Worm (Caenorhabditis elegans) whole organism, young adult: ENCODE measurements around the gene R11E3.2.

ENCODE experiments used
- C06A6.2 ChIP-seq: fragments of 200-800 bp; sonication (Bioruptor generic); conservative IDR thresholded peaks from 2 replicates; pipeline ENCODE4 v1.3.6; 2022; ENCODE audit warnings: missing genetic modification characterization, missing compliant biosample characterization
- C17E4.6 ChIP-seq: fragments of 200-800 bp; sonication (Bioruptor generic); IDR thresholded peaks from 2 replicates; pipeline ENCODE4 v1.3.6; 2022; ENCODE audit warnings: missing genetic modification reagents, missing genetic modification characterization, missing compliant biosample characterization
- F23B12.7 ChIP-seq: sonication (generic microtip); optimal IDR thresholded peaks from 2 replicates; lab custom pipeline; 2017; ENCODE audit warnings: missing genetic modification characterization, mild to moderate bottlenecking, missing compliant biosample characterization, antibody characterized with exemption, moderate library complexity; ENCODE audit not compliant: insufficient read depth
- F33H1.4 ChIP-seq: fragments of 200-800 bp; sonication (Bioruptor generic); IDR thresholded peaks from 2 replicates; pipeline ENCODE4 v1.3.6; 2022; ENCODE audit warnings: missing genetic modification reagents, missing genetic modification characterization, missing compliant biosample characterization
- F49E8.2 ChIP-seq: sonication (generic microtip); optimal IDR thresholded peaks from 3 replicates; lab custom pipeline; 2017; ENCODE audit warnings: missing genetic modification characterization, mild to moderate bottlenecking, missing compliant biosample characterization, antibody characterized with exemption, moderate library complexity; ENCODE audit not compliant: insufficient read depth
- F55B11.4 ChIP-seq: sonication (generic microtip); optimal IDR thresholded peaks from 2 replicates; lab custom pipeline; 2016; ENCODE audit warnings: missing compliant biosample characterization, missing genetic modification characterization, borderline replicate concordance; ENCODE audit not compliant: insufficient read depth
- T26A5.8 ChIP-seq: sonication (generic microtip); optimal IDR thresholded peaks from 2 replicates; lab custom pipeline; 2016; ENCODE audit warnings: missing genetic modification characterization, missing compliant biosample characterization
- Y53F4B.3 ChIP-seq: fragments of 200-800 bp; sonication (Bioruptor generic); IDR thresholded peaks from 2 replicates; pipeline ENCODE4 v1.3.6; 2022; ENCODE audit warnings: missing genetic modification reagents, missing genetic modification characterization, missing compliant biosample characterization
- Y56A3A.18 ChIP-seq: fragments of 200-800 bp; sonication (Bioruptor generic); IDR thresholded peaks from 2 replicates; pipeline ENCODE4 v1.3.6; 2022; ENCODE audit warnings: missing genetic modification reagents, missing genetic modification characterization, missing compliant biosample characterization
- Y79H2A.3 ChIP-seq: fragments of 200-800 bp; sonication (Bioruptor generic); conservative IDR thresholded peaks from 2 replicates; pipeline ENCODE4 v1.3.6; 2022; ENCODE audit warnings: missing genetic modification reagents, missing genetic modification characterization, missing compliant biosample characterization
- Y95B8A.8 ChIP-seq: fragments of 200-800 bp; sonication (Bioruptor generic); IDR thresholded peaks from 2 replicates; pipeline ENCODE4 v1.3.6; 2022; ENCODE audit warnings: missing genetic modification reagents, missing genetic modification characterization, missing compliant biosample characterization
- ZK185.1 ChIP-seq: sonication (generic microtip); optimal IDR thresholded peaks from 2 replicates; lab custom pipeline; 2016; ENCODE audit warnings: mild to moderate bottlenecking, missing genetic modification characterization, missing compliant biosample characterization; ENCODE audit not compliant: poor library complexity, severe bottlenecking
- akir-1 ChIP-seq: fragments of 200-800 bp; sonication (Bioruptor generic); optimal IDR thresholded peaks from 2 replicates; lab custom pipeline; 2018; ENCODE audit warnings: mild to moderate bottlenecking, missing genetic modification characterization, moderate library complexity, missing compliant biosample characterization
- aptf-2 ChIP-seq: fragments of 200-800 bp; sonication (Bioruptor generic); conservative IDR thresholded peaks from 2 replicates; pipeline ENCODE4 v1.3.6; 2022; ENCODE audit warnings: missing genetic modification reagents, missing genetic modification characterization, missing compliant biosample characterization
- attf-3 ChIP-seq: fragments of 200-800 bp; sonication (Bioruptor generic); conservative IDR thresholded peaks from 2 replicates; pipeline ENCODE4 v1.3.6; 2022; ENCODE audit warnings: missing genetic modification reagents, missing genetic modification characterization, missing compliant biosample characterization
- bed-1 ChIP-seq: fragments of 200-800 bp; sonication (Bioruptor generic); IDR thresholded peaks from 2 replicates; pipeline ENCODE4 v1.3.6; 2022; ENCODE audit warnings: missing genetic modification reagents, missing genetic modification characterization, missing compliant biosample characterization
- bed-2 ChIP-seq: fragments of 200-800 bp; sonication (Bioruptor generic); IDR thresholded peaks from 2 replicates; pipeline ENCODE4 v1.3.6; 2022; ENCODE audit warnings: missing genetic modification reagents, missing genetic modification characterization, missing compliant biosample characterization
- cebp-1 ChIP-seq, 2 experiments: fragments of 200-800 bp in 1 of 2; sonication (Bioruptor generic) in 1 of 2; sonication (generic microtip) in 1 of 2; IDR thresholded peaks in 1 of 2; optimal IDR thresholded peaks in 1 of 2; 2 replicates each; pipeline versions ENCODE4 v1.3.6 to Lab custom; 2017 to 2022; ENCODE audit warnings: missing compliant biosample characterization in 2 of 2, missing genetic modification characterization in 2 of 2, mild to moderate bottlenecking in 1 of 2, missing genetic modification reagents in 1 of 2, moderate library complexity in 1 of 2
- cebp-2 ChIP-seq: fragments of 200-800 bp; sonication (Bioruptor generic); IDR thresholded peaks from 2 replicates; pipeline ENCODE4 v1.3.6; 2022; ENCODE audit warnings: missing genetic modification characterization, missing compliant biosample characterization
- ceh-100 ChIP-seq: fragments of 200-800 bp; sonication (Bioruptor generic); IDR thresholded peaks from 2 replicates; pipeline ENCODE4 v1.3.6; 2022; ENCODE audit warnings: missing genetic modification reagents, missing genetic modification characterization, missing compliant biosample characterization
- ceh-58 ChIP-seq: fragments of 200-800 bp; sonication (Bioruptor generic); IDR thresholded peaks from 2 replicates; pipeline ENCODE4 v1.3.6; 2022; ENCODE audit warnings: missing genetic modification characterization, missing compliant biosample characterization
- ceh-79 ChIP-seq: sonication (generic microtip); optimal IDR thresholded peaks from 2 replicates; lab custom pipeline; 2017; ENCODE audit warnings: mild to moderate bottlenecking, missing genetic modification characterization, missing compliant biosample characterization
- efl-1 ChIP-seq: fragments of 150-350 bp; optimal IDR thresholded peaks from 2 replicates; lab custom pipeline; 2014; ENCODE audit warnings: missing biosample characterization, missing genetic modification reagents, missing genetic modification characterization
- ets-4 ChIP-seq: fragments of 200-800 bp; sonication (Bioruptor generic); optimal IDR thresholded peaks from 2 replicates; lab custom pipeline; 2018; ENCODE audit warnings: mild to moderate bottlenecking, missing genetic modification characterization, missing compliant biosample characterization
- gei-17 ChIP-seq: fragments of 200-800 bp; sonication (Bioruptor generic); optimal IDR thresholded peaks from 2 replicates; lab custom pipeline; 2018; ENCODE audit warnings: mild to moderate bottlenecking, missing genetic modification characterization, missing compliant biosample characterization
- him-1 ChIP-seq: sonication (generic microtip); optimal IDR thresholded peaks from 2 replicates; lab custom pipeline; 2016; ENCODE audit warnings: missing genotype, missing genetic modification reagents, missing genetic modification characterization, missing compliant biosample characterization
- hlh-26 ChIP-seq: fragments of 200-800 bp; sonication (Bioruptor generic); conservative IDR thresholded peaks from 2 replicates; pipeline ENCODE4 v1.3.6; 2022; ENCODE audit warnings: missing genetic modification reagents, missing genetic modification characterization, missing compliant biosample characterization
- let-607 ChIP-seq, 2 experiments: fragments of 200-800 bp in 1 of 2; sonication (Bioruptor generic) in 1 of 2; sonication (generic microtip) in 1 of 2; optimal IDR thresholded peaks; 2 replicates each; lab custom pipeline; 2016 to 2018; ENCODE audit warnings: mild to moderate bottlenecking in 2 of 2, missing compliant biosample characterization in 2 of 2, missing genetic modification characterization in 2 of 2, moderate library complexity in 2 of 2, missing genotype in 1 of 2
- madf-10 ChIP-seq: sonication (generic microtip); optimal IDR thresholded peaks from 2 replicates; lab custom pipeline; 2016; ENCODE audit warnings: mild to moderate bottlenecking, missing genetic modification characterization, missing compliant biosample characterization
- madf-6 ChIP-seq: fragments of 200-800 bp; sonication (Bioruptor generic); IDR thresholded peaks from 2 replicates; pipeline ENCODE4 v1.3.6; 2022; ENCODE audit warnings: missing genetic modification reagents, missing genetic modification characterization, missing compliant biosample characterization
- madf-8 ChIP-seq: fragments of 200-800 bp; sonication (Bioruptor generic); conservative IDR thresholded peaks from 2 replicates; pipeline ENCODE4 v1.3.6; 2022; ENCODE audit warnings: missing genetic modification reagents, missing genetic modification characterization, missing compliant biosample characterization
- mcd-1 ChIP-seq: fragments of 200-800 bp; sonication (Bioruptor generic); IDR thresholded peaks from 2 replicates; pipeline ENCODE4 v1.3.6; 2022; ENCODE audit warnings: missing genetic modification reagents, missing genetic modification characterization, missing compliant biosample characterization
- mxl-1 ChIP-seq: sonication (generic microtip); optimal IDR thresholded peaks from 2 replicates; lab custom pipeline; 2016; ENCODE audit warnings: missing genetic modification characterization, missing compliant biosample characterization
- nhr-80 ChIP-seq: sonication (generic microtip); optimal IDR thresholded peaks from 2 replicates; lab custom pipeline; 2016; ENCODE audit warnings: missing genetic modification characterization, missing compliant biosample characterization
- pbrm-1 ChIP-seq: fragments of 200-800 bp; sonication (Bioruptor generic); IDR thresholded peaks from 2 replicates; pipeline ENCODE4 v1.3.6; 2022; ENCODE audit warnings: missing genetic modification reagents, missing genetic modification characterization, missing compliant biosample characterization
- pha-4 ChIP-seq: fragments of 150-350 bp; sonication (generic microtip); optimal IDR thresholded peaks from 2 replicates; lab custom pipeline; 2014; ENCODE audit warnings: missing biosample characterization, missing genetic modification reagents, missing genetic modification characterization
- rcor-1 ChIP-seq: fragments of 200-800 bp; sonication (Bioruptor generic); IDR thresholded peaks from 2 replicates; pipeline ENCODE4 v1.3.6; 2022; ENCODE audit warnings: missing genetic modification reagents, missing genetic modification characterization, missing compliant biosample characterization
- repo-1 ChIP-seq: sonication (generic microtip); optimal IDR thresholded peaks from 2 replicates; lab custom pipeline; 2017; ENCODE audit warnings: mild to moderate bottlenecking, missing genetic modification characterization, missing compliant biosample characterization
- sdz-38 ChIP-seq: sonication (generic microtip); optimal IDR thresholded peaks from 2 replicates; lab custom pipeline; 2016; ENCODE audit warnings: missing genotype, missing genetic modification characterization, missing compliant biosample characterization
- sea-2 ChIP-seq: fragments of 200-800 bp; sonication (Bioruptor generic); IDR thresholded peaks from 2 replicates; pipeline ENCODE4 v1.3.6; 2022; ENCODE audit warnings: missing genetic modification characterization, missing compliant biosample characterization
- snpc-1.1 ChIP-seq: sonication (generic microtip); optimal IDR thresholded peaks from 2 replicates; lab custom pipeline; 2017; ENCODE audit warnings: missing genetic modification characterization, mild to moderate bottlenecking, missing compliant biosample characterization, antibody characterized with exemption, moderate library complexity, missing genotype, missing genetic modification reagents; ENCODE audit not compliant: insufficient read depth
- tbp1 ChIP-seq: fragments of 200-800 bp; sonication (Bioruptor generic); optimal IDR thresholded peaks from 2 replicates; lab custom pipeline; 2018; ENCODE audit warnings: mild to moderate bottlenecking, missing genetic modification characterization, missing compliant biosample characterization
- tlf-1 ChIP-seq: fragments of 200-800 bp; sonication (Bioruptor generic); optimal IDR thresholded peaks from 2 replicates; lab custom pipeline; 2018; ENCODE audit warnings: mild to moderate bottlenecking, missing genetic modification characterization, missing compliant biosample characterization
- xnd-1 ChIP-seq: sonication (generic microtip); optimal IDR thresholded peaks from 2 replicates; lab custom pipeline; 2016; ENCODE audit warnings: missing genotype, missing genetic modification reagents, missing genetic modification characterization, missing compliant biosample characterization
- ztf-18 ChIP-seq: sonication (generic microtip); optimal IDR thresholded peaks from 2 replicates; lab custom pipeline; 2016; ENCODE audit warnings: missing genotype, mild to moderate bottlenecking, missing genetic modification characterization, missing compliant biosample characterization
- ztf-26 ChIP-seq: sonication (generic microtip); optimal IDR thresholded peaks from 2 replicates; lab custom pipeline; 2017; ENCODE audit warnings: missing genetic modification characterization, missing compliant biosample characterization
- ztf-28 ChIP-seq: fragments of 200-800 bp; sonication (Bioruptor generic); IDR thresholded peaks from 2 replicates; pipeline ENCODE4 v1.3.6; 2022; ENCODE audit warnings: missing genetic modification reagents, missing genetic modification characterization, missing compliant biosample characterization
- ztf-6 ChIP-seq: fragments of 200-800 bp; sonication (Bioruptor generic); IDR thresholded peaks from 2 replicates; pipeline ENCODE4 v1.3.6; 2022; ENCODE audit warnings: missing genetic modification reagents, missing genetic modification characterization, missing compliant biosample characterization

Gene R11E3.2

DNA sequence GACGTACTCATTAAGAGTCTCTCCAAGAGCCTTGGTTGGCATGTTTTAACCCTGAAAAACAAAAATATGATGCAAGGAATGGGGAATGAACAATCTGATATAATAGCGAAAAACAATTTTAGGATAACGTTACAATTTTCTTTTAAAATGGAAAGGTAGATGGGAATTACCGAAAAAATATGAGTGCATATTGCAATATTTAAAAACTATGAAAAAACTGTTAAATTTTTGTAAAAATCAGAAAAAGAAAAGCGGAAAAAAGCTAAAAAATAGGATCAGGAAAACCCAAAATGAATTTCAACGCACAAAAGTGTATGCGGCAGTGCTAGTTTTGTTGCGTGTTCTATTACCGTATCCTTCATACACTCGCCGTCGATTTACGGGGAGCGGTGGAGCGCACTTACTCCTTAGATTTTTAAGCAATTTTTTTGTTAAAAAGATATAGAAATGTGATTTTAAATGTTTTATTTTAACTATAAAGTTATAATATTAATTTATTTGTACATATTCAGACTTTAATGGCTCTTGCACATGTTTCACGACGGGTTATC, 22.1 kb upstream of the R11E3.2 start, which contains the start of the genes rpl-20 and Y17G9B.5 (continued):
- TF ChIP-seq efl-1 (GFP tag; lab: Kevin White, UChicago) = peak; percentile 93
- peak; percentile 98 for TF ChIP-seq ztf-6 (GFP tag; lab: Robert Waterston, UW)
- TF ChIP-seq ztf-28 = peak; percentile 95
- peak; percentile 99 for TF ChIP-seq ZK185.1 (tag; lab: Kevin White, UChicago)
- peak; percentile 100 for TF ChIP-seq Y95B8A.8
- no peak for TF ChIP-seq hlh-26
- peak; percentile 100 for TF ChIP-seq pha-4 (tag; lab: Kevin White, UChicago)
- TF ChIP-seq him-1 (tag; lab: Kevin White, UChicago) = peak; percentile 96
- TF ChIP-seq F49E8.2 = peak; percentile 98
- no peak for TF ChIP-seq mxl-1 (tag; lab: Kevin White, UChicago)
- TF ChIP-seq pbrm-1 (GFP tag; lab: Robert Waterston, UW) = peak; percentile 100
- peak; percentile 93 for TF ChIP-seq cebp-1 (GFP tag; IDR thresholded peaks at IDR 0.05; lab: Robert Waterston, UW)
- peak; percentile 99 for TF ChIP-seq cebp-1 (tag; optimal IDR thresholded peaks at IDR 0.05; lab: Kevin White, UChicago)
- peak; percentile 96 for TF ChIP-seq ets-4 (GFP tag; lab: Kevin White, UChicago)
- peak; percentile 80 for TF ChIP-seq akir-1
- peak; percentile 97 for TF ChIP-seq Y79H2A.3 (GFP tag; lab: Robert Waterston, UW)
- TF ChIP-seq aptf-2 (GFP tag; lab: Robert Waterston, UW) = no peak; the same call in 1 of the 2 replicates
- TF ChIP-seq F55B11.4 (tag; lab: Kevin White, UChicago) = no peak
- TF ChIP-seq bed-2 (GFP tag; lab: Robert Waterston, UW) = peak; percentile 94
- peak; percentile 100 for TF ChIP-seq tlf-1 (GFP tag; lab: Kevin White, UChicago)
- TF ChIP-seq C06A6.2 = peak; percentile 99
- TF ChIP-seq Y56A3A.18 (GFP tag; lab: Robert Waterston, UW) = peak; percentile 99
- TF ChIP-seq let-607 (tag; optimal IDR thresholded peaks at IDR 0.05; lab: Kevin White, UChicago) = peak; percentile 95 to 97
- TF ChIP-seq rcor-1 (GFP tag; lab: Robert Waterston, UW) = peak; percentile 99
- peak; percentile 95 for TF ChIP-seq ztf-18 (tag; lab: Kevin White, UChicago)
- TF ChIP-seq repo-1 (tag; lab: Kevin White, UChicago) = peak; percentile 99
- TF ChIP-seq ceh-79 (tag; lab: Kevin White, UChicago) = peak; percentile 90
- peak; percentile 98 for TF ChIP-seq F33H1.4
- TF ChIP-seq sea-2 (GFP tag; lab: Robert Waterston, UW) = peak; percentile 91
- peak; percentile 97 for TF ChIP-seq madf-10 (tag; lab: Kevin White, UChicago)
- peak; percentile 99 for TF ChIP-seq C17E4.6 (GFP tag; lab: Robert Waterston, UW)

DNA sequence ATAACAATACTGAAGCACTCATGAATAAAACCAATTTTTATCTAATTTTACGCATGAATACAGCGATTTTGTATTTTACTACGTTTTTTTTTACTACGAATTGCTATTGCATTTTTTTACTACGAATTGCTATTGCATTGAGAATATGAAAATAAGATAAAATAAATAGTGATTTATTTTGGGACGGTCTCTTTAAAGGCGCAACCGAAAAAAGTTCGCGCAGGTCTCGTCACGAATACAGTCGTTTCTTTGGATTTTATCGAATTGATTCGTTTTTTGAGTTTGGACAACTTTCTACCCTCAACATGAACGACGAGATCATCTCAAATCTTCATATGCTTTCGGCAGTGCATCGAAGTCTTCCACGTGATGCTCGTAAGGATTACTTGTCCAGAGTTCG, 20.1 kb upstream of the R11E3.2 start, which contains the start of gene Y17G9B.4:
TSS of gene Y17G9B.4 (plus strand) at position 306 of the 400 bp plus-strand sequence.
- no peak for TF ChIP-seq T26A5.8 (tag; lab: Kevin White, UChicago)
- peak; percentile 86 for TF ChIP-seq xnd-1
- TF ChIP-seq Y53F4B.3 (GFP tag; lab: Robert Waterston, UW) = no peak
- no peak for TF ChIP-seq mcd-1 (GFP tag; lab: Robert Waterston, UW)
- TF ChIP-seq madf-8 (GFP tag; lab: Robert Waterston, UW) = peak; percentile 42
- TF ChIP-seq sdz-38 (tag; lab: Kevin White, UChicago) = no peak
- no peak for TF ChIP-seq snpc-1.1 (tag; lab: Kevin White, UChicago)
- no peak for TF ChIP-seq gei-17 (GFP tag; lab: Kevin White, UChicago)
- TF ChIP-seq F33H1.4 = peak; percentile 90
- no peak for TF ChIP-seq F23B12.7
- peak; percentile 17 for TF ChIP-seq tbp1 (GFP tag; lab: Kevin White, UChicago)
- TF ChIP-seq cebp-2 (GFP tag; lab: Robert Waterston, UW) = no peak
- TF ChIP-seq ceh-100 (GFP tag; lab: Robert Waterston, UW) = no peak
- TF ChIP-seq ztf-26 (tag; lab: Kevin White, UChicago) = no peak
- no peak for TF ChIP-seq bed-1 (GFP tag; lab: Robert Waterston, UW)
- no peak for TF ChIP-seq nhr-80 (tag; lab: Kevin White, UChicago)
- peak; percentile 83 for TF ChIP-seq madf-6 (GFP tag; lab: Robert Waterston, UW)
- no peak for TF ChIP-seq attf-3 (GFP tag; lab: Robert Waterston, UW)
- TF ChIP-seq ceh-58 (GFP tag; lab: Robert Waterston, UW) = no peak
- no peak for TF ChIP-seq mxl-1 (tag; lab: Kevin White, UChicago)
